Fruit fly (Drosophila melanogaster) whole organism, embryonic: ENCODE results near the gene CG32248.

Experiments used
- Ada2b ChIP-seq: fragments of 200-800 bp; sonication (Bioruptor generic); IDR thresholded peaks from 2 replicates; pipeline ENCODE4 v1.3.6; 2022; ENCODE audit warnings: missing biosample characterization, missing genetic modification characterization
- CG10462 ChIP-seq: fragments of 200-800 bp; sonication (Bioruptor generic); optimal IDR thresholded peaks from 2 replicates; lab custom pipeline; 2016; ENCODE audit warnings: missing biosample characterization, missing genetic modification characterization
- CG10543 ChIP-seq: fragments of 200-800 bp; sonication (Bioruptor generic); optimal IDR thresholded peaks from 3 replicates; lab custom pipeline; 2017; ENCODE audit warnings: missing biosample characterization, mild to moderate bottlenecking, missing genetic modification characterization, moderate library complexity
- CG11093 ChIP-seq: fragments of 200-800 bp; sonication (Bioruptor generic); IDR thresholded peaks from 3 replicates; pipeline ENCODE4 v1.3.6; 2022; ENCODE audit warnings: missing biosample characterization, missing genetic modification characterization
- CG14050 ChIP-seq: fragments of 200-800 bp; sonication (Bioruptor generic); IDR thresholded peaks from 3 replicates; pipeline ENCODE4 v1.3.6; 2022; ENCODE audit warnings: missing biosample characterization, missing genetic modification characterization
- CG16863 ChIP-seq: fragments of 200-800 bp; sonication (Bioruptor generic); optimal IDR thresholded peaks from 3 replicates; lab custom pipeline; 2016; ENCODE audit warnings: missing biosample characterization, missing genetic modification characterization
- CG17385 ChIP-seq: fragments of 200-800 bp; sonication (Bioruptor generic); optimal IDR thresholded peaks from 3 replicates; lab custom pipeline; 2018; ENCODE audit warnings: missing biosample characterization, mild to moderate bottlenecking, missing genetic modification characterization
- CG18011 ChIP-seq: fragments of 200-800 bp; sonication (Bioruptor generic); optimal IDR thresholded peaks from 2 replicates; lab custom pipeline; 2017; ENCODE audit warnings: missing biosample characterization, missing genetic modification characterization, mild to moderate bottlenecking, moderate library complexity, missing genotype
- CG18262 ChIP-seq: fragments of 200-800 bp; optimal IDR thresholded peaks from 3 replicates; lab custom pipeline; 2019; ENCODE audit warnings: missing biosample characterization, mild to moderate bottlenecking, missing genetic modification characterization, moderate library complexity
- CG18619 ChIP-seq: fragments of 200-800 bp; sonication (Bioruptor generic); optimal IDR thresholded peaks from 3 replicates; lab custom pipeline; 2017; ENCODE audit warnings: missing biosample characterization, mild to moderate bottlenecking, missing genetic modification characterization
- CG3163 ChIP-seq: fragments of 200-800 bp; sonication (Bioruptor generic); optimal IDR thresholded peaks from 3 replicates; lab custom pipeline; 2016; ENCODE audit warnings: missing biosample characterization, missing genetic modification characterization
- CG34422 ChIP-seq: fragments of 200-800 bp; sonication (Bioruptor generic); IDR thresholded peaks from 3 replicates; pipeline ENCODE4 v1.3.6; 2022; ENCODE audit warnings: missing biosample characterization, missing genetic modification characterization
- CG3726 ChIP-seq: fragments of 200-800 bp; sonication (Bioruptor generic); IDR thresholded peaks from 3 replicates; pipeline ENCODE4, ENCODE4 v1.3.6; 2022; ENCODE audit warnings: missing biosample characterization, missing genetic modification characterization
- CG6254 ChIP-seq: fragments of 200-800 bp; sonication (Bioruptor generic); optimal IDR thresholded peaks from 3 replicates; lab custom pipeline; 2017; ENCODE audit warnings: mild to moderate bottlenecking, missing biosample characterization, missing genetic modification reagents, missing genetic modification characterization
- CG7987 ChIP-seq: fragments of 200-800 bp; sonication (Bioruptor generic); optimal IDR thresholded peaks from 2 replicates; lab custom pipeline; 2018; ENCODE audit warnings: missing biosample characterization, mild to moderate bottlenecking, missing genetic modification characterization, moderate library complexity
- CG8281 ChIP-seq: fragments of 200-800 bp; sonication (Bioruptor generic); optimal IDR thresholded peaks from 2 replicates; lab custom pipeline; 2018; ENCODE audit warnings: missing biosample characterization, mild to moderate bottlenecking, missing genetic modification characterization, moderate library complexity
- CoRest ChIP-seq: fragments of 200-800 bp; sonication (Bioruptor generic); optimal IDR thresholded peaks from 3 replicates; lab custom pipeline; 2018; ENCODE audit warnings: missing biosample characterization, mild to moderate bottlenecking, missing genetic modification characterization, moderate library complexity
- CrebB ChIP-seq: fragments of 200-800 bp; sonication (Bioruptor generic); optimal IDR thresholded peaks from 3 replicates; lab custom pipeline; 2018; ENCODE audit warnings: missing biosample characterization, mild to moderate bottlenecking, missing genetic modification characterization
- Dp ChIP-seq: fragments of 200-800 bp; sonication (Bioruptor generic); optimal IDR thresholded peaks from 2 replicates; lab custom pipeline; 2018; ENCODE audit warnings: missing biosample characterization, mild to moderate bottlenecking, missing genetic modification characterization, moderate library complexity
- E2f1 ChIP-seq: fragments of 200-800 bp; sonication (Bioruptor generic); IDR thresholded peaks from 2 replicates; pipeline ENCODE4 v1.3.6; 2022; ENCODE audit warnings: missing biosample characterization, missing genetic modification characterization
- Fer2 ChIP-seq: fragments of 200-800 bp; sonication (Bioruptor generic); optimal IDR thresholded peaks from 2 replicates; lab custom pipeline; 2018; ENCODE audit warnings: missing biosample characterization, mild to moderate bottlenecking, missing genetic modification characterization, moderate library complexity
- Hr39 ChIP-seq: fragments of >200 bp; optimal IDR thresholded peaks from 2 replicates; lab custom pipeline; 2017
- MTF-1 ChIP-seq: fragments of 200-800 bp; sonication (Bioruptor generic); optimal IDR thresholded peaks from 2 replicates; lab custom pipeline; 2018; ENCODE audit warnings: missing biosample characterization, mild to moderate bottlenecking, missing genetic modification characterization, borderline replicate concordance
- Myb ChIP-seq: fragments of 200-800 bp; sonication (Bioruptor generic); optimal IDR thresholded peaks from 2 replicates; lab custom pipeline; 2016; ENCODE audit warnings: missing biosample characterization, missing genetic modification characterization
- NfI ChIP-seq: fragments of 200-800 bp; sonication (Bioruptor generic); optimal IDR thresholded peaks from 3 replicates; lab custom pipeline; 2018; ENCODE audit warnings: missing biosample characterization, mild to moderate bottlenecking, missing genetic modification characterization, moderate library complexity
- Opbp ChIP-seq: fragments of 200-800 bp; sonication (Bioruptor generic); IDR thresholded peaks from 3 replicates; pipeline ENCODE4 v1.3.6; 2022; ENCODE audit warnings: missing biosample characterization, missing genetic modification characterization; ENCODE audit not compliant: partially characterized antibody
- ap ChIP-seq: fragments of 200-800 bp; sonication (Bioruptor generic); IDR thresholded peaks from 2 replicates; pipeline ENCODE4 v1.3.6; 2022; ENCODE audit warnings: missing biosample characterization, missing genetic modification characterization
- br ChIP-seq: fragments of >200 bp; optimal IDR thresholded peaks from 2 replicates; lab custom pipeline; 2017
- bsh ChIP-seq, 2 experiments: fragments of 200-800 bp; sonication (Bioruptor generic); optimal IDR thresholded peaks; 2 replicates each; lab custom pipeline; 2017 to 2018; ENCODE audit warnings: mild to moderate bottlenecking in 2 of 2, missing biosample characterization in 2 of 2, missing genetic modification characterization in 2 of 2, moderate library complexity in 1 of 2
- cad ChIP-seq: fragments of >200 bp; optimal IDR thresholded peaks from 2 replicates; lab custom pipeline; 2017; ENCODE audit warnings: missing biosample characterization, missing genetic modification characterization
- chn ChIP-seq: fragments of 200-800 bp; sonication (Bioruptor generic); optimal IDR thresholded peaks from 2 replicates; lab custom pipeline; 2016; ENCODE audit warnings: missing biosample characterization, missing genetic modification characterization
- crol ChIP-seq: fragments of 200-800 bp; sonication (Bioruptor generic); IDR thresholded peaks from 2 replicates; pipeline ENCODE4 v1.3.6; 2022; ENCODE audit warnings: missing biosample characterization, missing genetic modification characterization
- cwo ChIP-seq: fragments of 200-800 bp; sonication (Bioruptor generic); optimal IDR thresholded peaks from 3 replicates; lab custom pipeline; 2017; ENCODE audit warnings: missing biosample characterization, missing genetic modification characterization, mild to moderate bottlenecking, moderate library complexity, missing genetic modification reagents
- dysf ChIP-seq: fragments of 200-800 bp; sonication (Bioruptor generic); IDR thresholded peaks from 3 replicates; pipeline ENCODE4 v1.3.6; 2022; ENCODE audit warnings: missing biosample characterization, missing genetic modification characterization
- fd64A ChIP-seq: fragments of 200-800 bp; sonication (Bioruptor generic); optimal IDR thresholded peaks from 3 replicates; lab custom pipeline; 2018; ENCODE audit warnings: missing biosample characterization, mild to moderate bottlenecking, missing genetic modification characterization
- gcm2 ChIP-seq: fragments of 200-800 bp; sonication (Bioruptor generic); optimal IDR thresholded peaks from 2 replicates; lab custom pipeline; 2016; ENCODE audit warnings: missing biosample characterization, missing genetic modification characterization
- gem ChIP-seq: fragments of 200-800 bp; sonication (Bioruptor generic); optimal IDR thresholded peaks from 2 replicates; lab custom pipeline; 2019; ENCODE audit warnings: missing biosample characterization, mild to moderate bottlenecking, missing genetic modification characterization, moderate library complexity
- gro ChIP-seq: fragments of 200-800 bp; sonication (Bioruptor generic); optimal IDR thresholded peaks from 2 replicates; lab custom pipeline; 2016; ENCODE audit warnings: missing biosample characterization, missing genetic modification characterization
- gt ChIP-seq: fragments of 200-800 bp; sonication (Bioruptor generic); IDR thresholded peaks from 2 replicates; pipeline ENCODE4 v1.3.6; 2022; ENCODE audit warnings: missing biosample characterization, missing genetic modification characterization
- knrl ChIP-seq: fragments of 200-800 bp; sonication (Bioruptor generic); IDR thresholded peaks from 3 replicates; pipeline ENCODE4 v1.3.6; 2022; ENCODE audit warnings: missing biosample characterization, missing genetic modification characterization; ENCODE audit not compliant: partially characterized antibody
- p53 ChIP-seq: fragments of 200-800 bp; sonication (Bioruptor generic); optimal IDR thresholded peaks from 2 replicates; lab custom pipeline; 2016; ENCODE audit warnings: missing biosample characterization, missing genetic modification characterization
- pnt ChIP-seq: fragments of 200-800 bp; sonication (Bioruptor generic); optimal IDR thresholded peaks from 3 replicates; lab custom pipeline; 2016; ENCODE audit warnings: missing biosample characterization, missing genetic modification characterization
- sim ChIP-seq: fragments of 200-800 bp; sonication (Bioruptor generic); IDR thresholded peaks from 2 replicates; pipeline ENCODE4 v1.3.6; 2022; ENCODE audit warnings: missing biosample characterization, missing genetic modification characterization
- sisA ChIP-seq: fragments of 200-800 bp; sonication (Bioruptor generic); IDR thresholded peaks from 2 replicates; pipeline ENCODE4 v1.3.6; 2022; ENCODE audit warnings: missing biosample characterization, missing genetic modification characterization
- slou ChIP-seq: fragments of 200-800 bp; sonication (Bioruptor generic); optimal IDR thresholded peaks from 3 replicates; lab custom pipeline; 2016; ENCODE audit warnings: missing biosample characterization, missing genetic modification characterization
- sqz ChIP-seq: fragments of 200-800 bp; sonication (Bioruptor generic); optimal IDR thresholded peaks from 3 replicates; lab custom pipeline; 2018; ENCODE audit warnings: missing biosample characterization, mild to moderate bottlenecking, missing genetic modification characterization
- ssp ChIP-seq: fragments of 200-800 bp; sonication (Bioruptor generic); IDR thresholded peaks from 2 replicates; pipeline ENCODE4 v1.3.6; 2022; ENCODE audit warnings: missing biosample characterization, missing genetic modification characterization
- toy ChIP-seq: fragments of 200-800 bp; sonication (Bioruptor generic); IDR thresholded peaks from 2 replicates; pipeline ENCODE4 v1.3.6; 2022; ENCODE audit warnings: missing biosample characterization, missing genetic modification characterization
- trh ChIP-seq: fragments of 200-800 bp; sonication (Bioruptor generic); optimal IDR thresholded peaks from 2 replicates; lab custom pipeline; 2016; ENCODE audit warnings: missing biosample characterization, missing genetic modification characterization
- ttk ChIP-seq: fragments of 200-800 bp; sonication (Bioruptor generic); IDR thresholded peaks from 2 replicates; pipeline ENCODE4 v2.1.2; 2022; ENCODE audit warnings: missing biosample characterization, missing genetic modification characterization
- unpg ChIP-seq: fragments of 200-800 bp; sonication (Bioruptor generic); optimal IDR thresholded peaks from 3 replicates; lab custom pipeline; 2018; ENCODE audit warnings: missing biosample characterization, mild to moderate bottlenecking, missing genetic modification characterization, moderate library complexity
- vfl ChIP-seq: fragments of 200-800 bp; sonication (Bioruptor generic); optimal IDR thresholded peaks from 2 replicates; lab custom pipeline; 2016; ENCODE audit warnings: missing biosample characterization, missing genetic modification characterization

Gene CG32248

dm6 chr3L:4521809-4522208, 50.3 kb downstream of the CG32248 start (continued):
- TF ChIP-seq Hr39 (lab: Kevin White, UChicago) = no peak
- TF ChIP-seq pnt = no peak
- TF ChIP-seq cad (GFP tag; lab: Kevin White, UChicago) = no peak
- TF ChIP-seq CG7987 (GFP tag; lab: Kevin White, UChicago) = peak; percentile 70
- TF ChIP-seq CrebB = no peak
- TF ChIP-seq toy = 0 out of 2 replicates have a peak, but pooled peaks have one; percentile 24
- TF ChIP-seq vfl (GFP tag; lab: Kevin White, UChicago) = no peak
- TF ChIP-seq CG14050 (GFP tag; lab: Robert Waterston, UW) = no peak
- no peak for TF ChIP-seq CG3163 (GFP tag; lab: Kevin White, UChicago)
- TF ChIP-seq gt (GFP tag; lab: Robert Waterston, UW) = no peak
- TF ChIP-seq CG18619 (GFP tag; lab: Kevin White, UChicago) = peak; percentile 3
- no peak for TF ChIP-seq knrl (GFP tag; lab: Robert Waterston, UW)
- TF ChIP-seq p53 (GFP tag; lab: Kevin White, UChicago) = no peak
- TF ChIP-seq CG10543 (GFP tag; lab: Kevin White, UChicago) = no peak
- TF ChIP-seq crol (GFP tag; lab: Robert Waterston, UW) = no peak
- no peak for TF ChIP-seq ap (GFP tag; lab: Robert Waterston, UW)
- TF ChIP-seq chn = no peak
- TF ChIP-seq Fer2 = peak; percentile 10
- peak; percentile 21 for TF ChIP-seq unpg (GFP tag; lab: Kevin White, UChicago)
- no peak for TF ChIP-seq Opbp
- TF ChIP-seq gcm2 (GFP tag; lab: Kevin White, UChicago) = no peak
- TF ChIP-seq Dp = no peak
- no peak for TF ChIP-seq NfI (GFP tag; lab: Kevin White, UChicago)
- peak; percentile 5 for TF ChIP-seq CoRest (tag; lab: Kevin White, UChicago)
- no peak for TF ChIP-seq Myb (GFP tag; lab: Kevin White, UChicago)
- peak; percentile 68 for TF ChIP-seq gro (GFP tag; lab: Kevin White, UChicago)
- TF ChIP-seq E2f1 (GFP tag; lab: Robert Waterston, UW) = peak; percentile 41; the same call in 1 of the 2 replicates
- TF ChIP-seq CG8281 (tag; lab: Kevin White, UChicago) = no peak
- TF ChIP-seq CG3726 (GFP tag; lab: Robert Waterston, UW) = no peak
- peak; percentile 29 for TF ChIP-seq gem (tag; lab: Kevin White, UChicago)
- no peak for TF ChIP-seq sisA (GFP tag; lab: Robert Waterston, UW)
- TF ChIP-seq sqz (GFP tag; lab: Kevin White, UChicago) = no peak
- TF ChIP-seq fd64A (GFP tag; lab: Kevin White, UChicago) = peak; percentile 25
- no peak for TF ChIP-seq CG6254 (GFP tag; lab: Kevin White, UChicago)
- no peak for TF ChIP-seq ssp (GFP tag; lab: Robert Waterston, UW)
- TF ChIP-seq CG18262 (tag; lab: Kevin White, UChicago) = no peak
- TF ChIP-seq bsh (GFP tag; optimal IDR thresholded peaks at IDR 0.05; lab: Kevin White, UChicago) = no peak
- no peak for TF ChIP-seq CG17385 (GFP tag; lab: Kevin White, UChicago)
- TF ChIP-seq sim = no peak
- no peak for TF ChIP-seq CG11093
- TF ChIP-seq CG18011 (GFP tag; lab: Kevin White, UChicago) = no peak
- no peak for TF ChIP-seq br
- peak; percentile 55 for TF ChIP-seq MTF-1 (GFP tag; lab: Kevin White, UChicago)
- TF ChIP-seq Ada2b = 0 out of 2 replicates have a peak, but pooled peaks have one; percentile 17
- TF ChIP-seq CG34422 = no peak
- TF ChIP-seq trh (GFP tag; lab: Kevin White, UChicago) = no peak
- TF ChIP-seq dysf (GFP tag; lab: Robert Waterston, UW) = peak; percentile 63; the same call in 1 of the 3 replicates
- no peak for TF ChIP-seq ttk (GFP tag; lab: Robert Waterston, UW)
- TF ChIP-seq cwo (GFP tag; lab: Kevin White, UChicago) = peak; percentile 24
- TF ChIP-seq CG16863 (GFP tag; lab: Kevin White, UChicago) = no peak
- no peak for TF ChIP-seq CG10462
- no peak for TF ChIP-seq slou (GFP tag; lab: Kevin White, UChicago)
